Worm (Caenorhabditis elegans): ENCODE data around the gene pmk-3.
"Not testable (repeated sequence)": the region's sequence is repeated elsewhere in the genome, so short reads cannot be mapped to it uniquely, and the experiment has no call there.

pmk-3 gene

DNA sequence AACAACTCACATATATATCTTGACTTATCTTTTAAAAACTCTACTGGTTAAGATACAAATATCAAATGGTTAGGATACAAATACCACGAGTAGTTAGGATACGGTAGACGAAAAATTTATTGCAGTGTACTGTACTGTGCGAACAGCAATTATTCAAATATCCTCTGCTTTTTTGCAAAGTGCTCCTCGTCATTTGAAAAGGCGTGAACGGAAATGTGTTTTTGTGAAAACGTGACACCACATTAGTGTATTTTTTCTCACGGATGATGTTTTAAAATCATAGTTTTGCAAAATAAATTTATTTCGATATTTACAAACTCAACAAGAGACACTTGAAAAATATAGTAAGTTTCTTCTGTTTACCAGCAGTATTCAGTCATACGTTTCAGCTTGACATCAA, 20.2 kb upstream of the pmk-3 start, which contains the start of gene F42G8.8:
TSS of gene F42G8.8 (plus strand) at position 301 of the 400 bp plus-strand sequence.
- TF ChIP-seq zip-4 (GFP tag; optimal IDR thresholded peaks at IDR 0.05) (no peak), mab-9 (GFP tag; IDR thresholded peaks at IDR 0.05) (no peak), fkh-4 (tag; optimal IDR thresholded peaks at IDR 0.05; ENCODE audit: borderline replicate concordance) (no peak), ces-1 (GFP tag; optimal IDR thresholded peaks at IDR 0.05) (no peak), aly-2 (tag; optimal IDR thresholded peaks at IDR 0.05) (no peak), elt-3 (tag; optimal IDR thresholded peaks at IDR 0.05) (no peak), unc-86 (tag; optimal IDR thresholded peaks at IDR 0.05) (no peak), nhr-19 (GFP tag; conservative IDR thresholded peaks at IDR 0.05) (no peak), nhr-76 (tag; optimal IDR thresholded peaks at IDR 0.05) (no peak), nhr-90 (tag; optimal IDR thresholded peaks at IDR 0.05; ENCODE audit: poor library complexity) (no peak), lin-35 (GFP tag; optimal IDR thresholded peaks at IDR 0.05) (no peak), grh-1 (GFP tag; IDR thresholded peaks at IDR 0.05) (no peak), ceh-8 (GFP tag; optimal IDR thresholded peaks at IDR 0.05) (no peak), Y116A8C.19 (tag; optimal IDR thresholded peaks at IDR 0.05; ENCODE audit: borderline replicate concordance) (no peak)

DNA sequence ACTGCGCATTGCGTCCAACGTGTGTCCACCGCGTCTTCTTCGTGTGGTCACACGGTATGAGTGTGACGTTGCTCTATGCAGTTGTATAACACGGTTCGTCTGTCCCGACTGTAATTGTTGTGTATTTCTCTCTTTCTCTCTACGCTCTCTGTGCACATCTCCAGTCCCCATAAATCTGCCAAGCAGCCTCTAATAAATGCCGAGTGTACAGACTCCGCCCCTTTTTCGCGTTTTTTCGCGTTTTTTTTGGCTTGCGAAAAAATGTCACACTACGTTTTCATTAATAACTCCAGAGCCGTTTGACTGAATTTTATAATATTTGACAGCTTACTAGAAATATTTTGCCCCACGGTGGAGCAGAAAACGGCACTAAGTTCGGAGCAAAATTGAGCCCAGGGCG, 16.7 kb upstream of the pmk-3 start, which contains the start of gene erp-44.3:
TSS of gene erp-44.3 (plus strand) at position 301 of the 400 bp plus-strand sequence.
- not testable (repeated sequence) for TF ChIP-seq unc-130 (tag; optimal IDR thresholded peaks at IDR 0.05); ceh-88 (GFP tag; IDR thresholded peaks at IDR 0.05); elt-3 (tag; optimal IDR thresholded peaks at IDR 0.05)

DNA sequence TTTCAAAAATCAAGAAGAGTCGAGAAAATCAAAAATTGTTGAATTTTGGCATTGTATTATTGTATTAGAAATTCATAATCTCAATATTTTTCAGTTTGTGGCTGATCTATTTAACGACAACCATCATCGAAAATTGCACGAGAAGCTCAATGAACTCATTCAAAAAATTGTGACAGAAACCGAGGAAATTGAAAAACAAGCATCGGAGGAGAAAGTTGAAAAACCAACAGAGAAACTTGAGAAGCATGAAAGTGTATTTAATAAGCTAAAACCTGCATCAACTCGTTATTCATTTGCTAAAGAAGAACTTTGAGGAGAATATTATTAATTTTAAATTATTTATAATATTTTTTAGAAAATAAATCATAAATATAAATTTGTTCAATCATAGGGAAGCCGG, 12.1 kb upstream of the pmk-3 start, which contains the start of gene ceph-41:
TSS of gene ceph-41 (plus strand) at position 301 of the 400 bp plus-strand sequence.
- TF ChIP-seq lin-39 (tag; optimal IDR thresholded peaks at IDR 0.05) (no peak), efl-1 (optimal IDR thresholded peaks at IDR 0.05) (no peak), efl-1 (GFP tag; optimal IDR thresholded peaks at IDR 0.05 in 1 of 2) (peak in 1 of 2 experiments; percentile 18)

DNA sequence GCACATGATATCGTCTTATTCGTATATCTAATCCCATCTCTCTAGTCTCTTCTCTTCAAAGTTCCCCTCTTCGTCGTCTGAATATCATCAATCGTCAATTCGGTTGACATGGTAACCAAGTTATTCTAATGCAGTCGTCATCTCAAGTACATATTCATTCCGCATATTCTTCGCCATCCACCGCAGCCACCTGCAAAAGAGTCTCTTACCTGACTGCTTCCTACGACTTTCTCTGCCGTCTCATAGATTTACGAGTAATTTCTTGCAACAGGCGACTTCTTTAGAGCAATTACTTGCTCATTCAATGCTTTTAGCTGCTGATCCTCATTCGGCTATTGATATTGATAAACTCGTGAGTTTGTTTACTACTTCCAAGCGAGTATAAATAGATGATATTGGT, 11.6 kb upstream of the pmk-3 start:
- TF ChIP-seq dsc-1 (tag; optimal IDR thresholded peaks at IDR 0.05) (peak; percentile 70), fkh-8 (tag; optimal IDR thresholded peaks at IDR 0.05) (peak; percentile 85), F16B12.6 (tag; optimal IDR thresholded peaks at IDR 0.05) (no peak), egl-13 (tag; optimal IDR thresholded peaks at IDR 0.05) (peak; percentile 1), pax-3 (tag; optimal IDR thresholded peaks at IDR 0.05) (peak; percentile 44), lin-15B (tag; optimal IDR thresholded peaks at IDR 0.05) (no peak), sox-4 (tag; optimal IDR thresholded peaks at IDR 0.05) (peak; percentile 57)

DNA sequence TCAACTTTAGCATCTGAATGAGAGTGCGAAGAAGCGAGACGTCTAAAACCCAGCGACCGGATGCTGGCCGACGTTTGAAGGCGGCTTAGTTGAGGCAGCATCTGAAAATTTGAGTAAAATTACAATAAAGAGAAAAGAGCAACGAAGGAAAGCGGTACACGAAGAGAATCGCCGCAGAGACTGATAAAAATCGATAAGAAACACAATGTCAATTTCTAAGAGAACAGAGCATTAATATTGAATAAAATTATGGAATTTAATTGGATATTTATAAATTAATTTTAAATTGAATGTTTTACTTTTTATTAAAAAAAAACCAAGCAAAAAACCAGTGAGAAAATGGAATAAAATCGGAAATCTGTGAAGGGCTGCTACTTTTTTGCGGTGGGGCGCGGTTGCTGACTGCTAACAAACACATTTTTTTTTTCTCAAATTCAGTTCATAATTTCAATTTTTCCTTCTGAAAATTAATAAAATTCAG, 8.8 kb upstream of the pmk-3 start, which contains the start of the genes ndub-11 and moc-3:
TSS of gene ndub-11 (minus strand) at position 101 of the 481 bp plus-strand sequence.
TSS of gene moc-3 (plus strand) at position 431 of the 481 bp plus-strand sequence.
- TF ChIP-seq fkh-8 (tag; optimal IDR thresholded peaks at IDR 0.05) (no peak), lsy-2 (tag; optimal IDR thresholded peaks at IDR 0.05) (peak in 1 of 2 experiments; percentile 9), dpl-1 (GFP tag; optimal IDR thresholded peaks at IDR 0.05) (peak in 1 of 3 experiments; percentile 25)

DNA sequence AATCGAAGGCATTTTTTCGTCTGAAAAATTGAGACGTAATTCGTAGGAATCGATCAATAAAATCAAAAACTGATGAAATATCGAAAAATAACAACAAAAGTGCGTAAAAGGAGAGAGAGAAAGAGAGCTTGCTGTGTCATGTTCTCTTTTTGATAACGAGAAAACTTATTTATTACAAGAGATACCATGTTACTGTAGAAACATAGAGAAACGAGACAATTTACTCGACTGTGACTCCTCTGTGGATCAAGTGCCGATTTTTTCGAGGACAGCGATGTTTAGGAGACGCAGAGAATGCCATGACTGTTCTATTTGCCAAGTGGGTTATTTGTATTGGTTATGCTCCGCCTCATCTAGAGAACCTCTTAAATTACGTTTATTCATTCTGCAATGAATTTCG, 5.5 kb upstream of the pmk-3 start, which contains the start of gene sph-1:
TSS of gene sph-1 (minus strand) at position 23 of the 400 bp plus-strand sequence.
- TF ChIP-seq nhr-71 (tag; optimal IDR thresholded peaks at IDR 0.05), result peak; percentile 36
- no peak for TF ChIP-seq mab-9 (GFP tag; IDR thresholded peaks at IDR 0.05)
- TF ChIP-seq efl-1 (optimal IDR thresholded peaks at IDR 0.05), result peak in 1 of 2 experiments; percentile 9
- peak in 1 of 2 experiments; percentile 89 for TF ChIP-seq efl-1 (GFP tag; optimal IDR thresholded peaks at IDR 0.05 in 1 of 2)
- peak; percentile 46 for TF ChIP-seq nhr-77 (tag; optimal IDR thresholded peaks at IDR 0.05)
- peak; percentile 52 for TF ChIP-seq snu-23 (GFP tag; optimal IDR thresholded peaks at IDR 0.05)
- TF ChIP-seq blmp-1 (tag; optimal IDR thresholded peaks at IDR 0.05), result peak; percentile 22
- peak; percentile 38 for TF ChIP-seq nhr-20 (tag; optimal IDR thresholded peaks at IDR 0.05)
- TF ChIP-seq ceh-8 (GFP tag; optimal IDR thresholded peaks at IDR 0.05), result no peak
- TF ChIP-seq mep-1 (tag; optimal IDR thresholded peaks at IDR 0.05), result peak; percentile 47
- peak in 1 of 2 experiments; percentile 13 for TF ChIP-seq mdl-1 (tag; optimal IDR thresholded peaks at IDR 0.05)
- TF ChIP-seq lsy-2 (tag; optimal IDR thresholded peaks at IDR 0.05), result peak in 1 of 2 experiments; percentile 21
- TF ChIP-seq aha-1 (tag; optimal IDR thresholded peaks at IDR 0.05), result no peak
- TF ChIP-seq fos-1 (tag; optimal IDR thresholded peaks at IDR 0.05), result peak; percentile 40
- peak; percentile 70 for TF ChIP-seq lin-14 (GFP tag; optimal IDR thresholded peaks at IDR 0.05)
- peak; percentile 49 for TF ChIP-seq elt-2 (tag; optimal IDR thresholded peaks at IDR 0.05)
- TF ChIP-seq sptf-1 (tag; optimal IDR thresholded peaks at IDR 0.05), result no peak
- peak in 1 of 2 experiments; percentile 48 for TF ChIP-seq lin-35 (GFP tag; optimal IDR thresholded peaks at IDR 0.05)

Measured in whole organism, L1 larva.